Worm (Caenorhabditis elegans) whole organism, mixed stage, embryonic: ENCODE data around the gene Y37D8A.19.

Source experiments
- blmp-1 ChIP-seq: fragments of 150-350 bp; optimal IDR thresholded peaks from 2 replicates; lab custom pipeline; 2014; ENCODE audit warnings: missing biosample characterization, missing genetic modification characterization
- elt-3 ChIP-seq: fragments of 150-350 bp; optimal IDR thresholded peaks from 2 replicates; lab custom pipeline; 2014; ENCODE audit warnings: missing biosample characterization, missing genetic modification characterization
- ham-2 ChIP-seq: fragments of 200-800 bp; sonication (Bioruptor generic); optimal IDR thresholded peaks from 2 replicates; lab custom pipeline; 2018; ENCODE audit warnings: mild to moderate bottlenecking, missing genetic modification characterization, missing compliant biosample characterization
- lin-13 ChIP-seq: fragments of 150-350 bp; optimal IDR thresholded peaks from 2 replicates; lab custom pipeline; 2014; ENCODE audit warnings: missing biosample characterization, missing genetic modification characterization
- nhr-2 ChIP-seq: fragments of 150-350 bp; optimal IDR thresholded peaks from 2 replicates; lab custom pipeline; 2014; ENCODE audit warnings: missing biosample characterization, missing genetic modification characterization
- nhr-76 ChIP-seq: sonication (generic microtip); optimal IDR thresholded peaks from 2 replicates; lab custom pipeline; 2017; ENCODE audit warnings: missing biosample characterization, missing genetic modification characterization
- unc-39 ChIP-seq: fragments of 150-350 bp; optimal IDR thresholded peaks from 2 replicates; lab custom pipeline; 2014; ENCODE audit warnings: missing biosample characterization, missing genetic modification characterization
- unc-62 ChIP-seq: fragments of 150-350 bp; optimal IDR thresholded peaks from 2 replicates; lab custom pipeline; 2014; ENCODE audit warnings: missing biosample characterization, missing genetic modification reagents, missing genetic modification characterization

- no peak for TF ChIP-seq ham-2 (GFP tag; lab: Kevin White, UChicago)
- TF ChIP-seq lin-13 (tag; lab: Kevin White, UChicago) = peak; percentile 76
- TF ChIP-seq nhr-2 (tag; lab: Kevin White, UChicago) = no peak
- TF ChIP-seq nhr-76 (tag; lab: Kevin White, UChicago) = no peak
- no peak for TF ChIP-seq blmp-1 (tag; lab: Kevin White, UChicago)
- no peak for TF ChIP-seq unc-62 (GFP tag; lab: Kevin White, UChicago)
- TF ChIP-seq unc-39 (tag; lab: Kevin White, UChicago) = no peak
- no peak for TF ChIP-seq elt-3 (tag; lab: Kevin White, UChicago)
Measured at ce11 chrIII:12978473-12979174, 49.0 kb downstream of the Y37D8A.19 start, which contains the start of the genes ubq-2 and frg-1.
